Worm (Caenorhabditis elegans) whole organism, late embryonic: ENCODE measurements around the gene atf-4.

Source experiments
- C38D4.7 ChIP-seq: fragments of 200-800 bp; sonication (Bioruptor generic); optimal IDR thresholded peaks from 2 replicates; lab custom pipeline; 2018; ENCODE audit warnings: mild to moderate bottlenecking, missing genetic modification characterization, moderate library complexity, missing compliant biosample characterization
- F13H6.1 ChIP-seq: sonication (generic microtip); optimal IDR thresholded peaks from 2 replicates; lab custom pipeline; 2016; ENCODE audit warnings: missing genetic modification characterization, missing compliant biosample characterization
- K09A11.1 ChIP-seq: sonication (generic microtip); optimal IDR thresholded peaks from 2 replicates; lab custom pipeline; 2017; ENCODE audit warnings: antibody characterized with exemption, mild to moderate bottlenecking, missing genetic modification characterization, missing compliant biosample characterization; ENCODE audit not compliant: insufficient read depth
- Y22D7AL.16 ChIP-seq: sonication (generic microtip); optimal IDR thresholded peaks from 2 replicates; lab custom pipeline; 2016; ENCODE audit warnings: missing genetic modification characterization, missing compliant biosample characterization
- ceh-14 ChIP-seq: sonication (generic microtip); optimal IDR thresholded peaks from 2 replicates; lab custom pipeline; 2016; ENCODE audit warnings: missing genotype, missing genetic modification characterization, missing compliant biosample characterization
- ceh-18 ChIP-seq: sonication (generic microtip); optimal IDR thresholded peaks from 2 replicates; lab custom pipeline; 2016; ENCODE audit warnings: missing genetic modification characterization, missing compliant biosample characterization
- ceh-19 ChIP-seq: fragments of 200-800 bp; sonication (Bioruptor generic); optimal IDR thresholded peaks from 2 replicates; lab custom pipeline; 2018; ENCODE audit warnings: mild to moderate bottlenecking, missing genetic modification characterization, missing compliant biosample characterization
- ceh-22 ChIP-seq: sonication (generic microtip); optimal IDR thresholded peaks from 2 replicates; lab custom pipeline; 2017; ENCODE audit warnings: missing biosample characterization, missing genetic modification characterization
- ceh-30 ChIP-seq: fragments of 150-350 bp; optimal IDR thresholded peaks from 2 replicates; lab custom pipeline; 2014; ENCODE audit warnings: missing biosample characterization, missing genetic modification characterization
- ceh-31 ChIP-seq: sonication (generic microtip); optimal IDR thresholded peaks from 2 replicates; lab custom pipeline; 2016; ENCODE audit warnings: missing genetic modification characterization, missing compliant biosample characterization
- ceh-34 ChIP-seq: sonication (generic microtip); optimal IDR thresholded peaks from 2 replicates; lab custom pipeline; 2016; ENCODE audit warnings: mild to moderate bottlenecking, missing genetic modification characterization, missing compliant biosample characterization
- ceh-45 ChIP-seq: fragments of 200-800 bp; sonication (Bioruptor generic); IDR thresholded peaks from 2 replicates; pipeline ENCODE4 v1.3.6; 2022; ENCODE audit warnings: missing genetic modification reagents, missing genetic modification characterization, missing compliant biosample characterization
- ceh-48 ChIP-seq: sonication (generic microtip); optimal IDR thresholded peaks from 2 replicates; lab custom pipeline; 2016; ENCODE audit warnings: missing genetic modification characterization, inconsistent platforms, missing compliant biosample characterization
- che-1 ChIP-seq: sonication (generic microtip); optimal IDR thresholded peaks from 2 replicates; lab custom pipeline; 2016; ENCODE audit warnings: mild to moderate bottlenecking, missing genetic modification characterization, missing compliant biosample characterization
- dmd-4 ChIP-seq: sonication (generic microtip); optimal IDR thresholded peaks from 2 replicates; lab custom pipeline; 2016; ENCODE audit warnings: borderline replicate concordance, missing genetic modification characterization, missing compliant biosample characterization
- dve-1 ChIP-seq: sonication (generic microtip); optimal IDR thresholded peaks from 2 replicates; lab custom pipeline; 2017; ENCODE audit warnings: antibody characterized with exemption, mild to moderate bottlenecking, missing genetic modification characterization, missing compliant biosample characterization
- elt-2 ChIP-seq: sonication (generic microtip); optimal IDR thresholded peaks from 2 replicates; lab custom pipeline; 2016; ENCODE audit warnings: missing genetic modification reagents, missing genetic modification characterization, missing compliant biosample characterization
- elt-4 ChIP-seq: sonication (generic microtip); optimal IDR thresholded peaks from 2 replicates; lab custom pipeline; 2016; ENCODE audit warnings: missing genetic modification characterization, missing compliant biosample characterization
- hlh-13 ChIP-seq: fragments of 200-800 bp; sonication (Bioruptor generic); optimal IDR thresholded peaks from 2 replicates; lab custom pipeline; 2018; ENCODE audit warnings: mild to moderate bottlenecking, missing genetic modification characterization, missing compliant biosample characterization
- hlh-30 ChIP-seq: sonication (generic microtip); optimal IDR thresholded peaks from 2 replicates; lab custom pipeline; 2017; ENCODE audit warnings: antibody characterized with exemption, missing genetic modification characterization, missing compliant biosample characterization; ENCODE audit not compliant: insufficient read depth
- hlh-6 ChIP-seq: sonication (generic microtip); optimal IDR thresholded peaks from 2 replicates; lab custom pipeline; 2016; ENCODE audit warnings: missing genotype, missing genetic modification characterization, missing compliant biosample characterization
- hlh-8 ChIP-seq: sonication (generic microtip); optimal IDR thresholded peaks from 2 replicates; lab custom pipeline; 2016; ENCODE audit warnings: missing genotype, missing genetic modification characterization, missing compliant biosample characterization
- lim-6 ChIP-seq: sonication (generic microtip); optimal IDR thresholded peaks from 2 replicates; lab custom pipeline; 2016; ENCODE audit warnings: missing genetic modification characterization, missing compliant biosample characterization
- lin-11 ChIP-seq: fragments of 200-800 bp; sonication (Bioruptor generic); optimal IDR thresholded peaks from 2 replicates; lab custom pipeline; 2018; ENCODE audit warnings: mild to moderate bottlenecking, missing genetic modification characterization, missing compliant biosample characterization
- madf-2 ChIP-seq: sonication (generic microtip); optimal IDR thresholded peaks from 2 replicates; lab custom pipeline; 2017; ENCODE audit warnings: missing genetic modification characterization, missing compliant biosample characterization
- mec-3 ChIP-seq: sonication (generic microtip); optimal IDR thresholded peaks from 2 replicates; lab custom pipeline; 2016; ENCODE audit warnings: borderline replicate concordance, missing genetic modification characterization, missing compliant biosample characterization
- nfya-1 ChIP-seq: sonication (generic microtip); optimal IDR thresholded peaks from 2 replicates; lab custom pipeline; 2017; ENCODE audit warnings: missing genetic modification characterization, mild to moderate bottlenecking, missing compliant biosample characterization, antibody characterized with exemption, moderate library complexity
- npax-4 ChIP-seq: sonication (generic microtip); optimal IDR thresholded peaks from 2 replicates; lab custom pipeline; 2016; ENCODE audit warnings: missing genetic modification characterization, missing compliant biosample characterization
- odd-2 ChIP-seq: sonication (generic microtip); optimal IDR thresholded peaks from 2 replicates; lab custom pipeline; 2017; ENCODE audit warnings: antibody characterized with exemption, mild to moderate bottlenecking, missing genetic modification characterization, missing compliant biosample characterization
- pag-3 ChIP-seq: sonication (generic microtip); optimal IDR thresholded peaks from 2 replicates; lab custom pipeline; 2016; ENCODE audit warnings: missing compliant biosample characterization, missing genetic modification characterization, borderline replicate concordance
- pat-9 ChIP-seq: fragments of 200-800 bp; sonication (Bioruptor generic); optimal IDR thresholded peaks from 2 replicates; lab custom pipeline; 2018; ENCODE audit warnings: mild to moderate bottlenecking, missing genetic modification characterization, moderate library complexity, missing compliant biosample characterization
- pha-2 ChIP-seq: sonication (generic microtip); optimal IDR thresholded peaks from 2 replicates; lab custom pipeline; 2017; ENCODE audit warnings: mild to moderate bottlenecking, missing genetic modification characterization, missing compliant biosample characterization
- ref-2 ChIP-seq: sonication (generic microtip); optimal IDR thresholded peaks from 2 replicates; lab custom pipeline; 2016; ENCODE audit warnings: missing genetic modification characterization, missing compliant biosample characterization
- rnt-1 ChIP-seq: sonication (generic microtip); optimal IDR thresholded peaks from 2 replicates; lab custom pipeline; 2016; ENCODE audit warnings: missing genetic modification characterization, missing compliant biosample characterization
- sdc-2 ChIP-seq: sonication (generic microtip); optimal IDR thresholded peaks from 2 replicates; lab custom pipeline; 2016; ENCODE audit warnings: missing genotype, missing genetic modification characterization, missing compliant biosample characterization
- sox-4 ChIP-seq: sonication (generic microtip); optimal IDR thresholded peaks from 2 replicates; lab custom pipeline; 2017; ENCODE audit warnings: mild to moderate bottlenecking, missing genetic modification characterization, inconsistent platforms, missing compliant biosample characterization
- syd-9 ChIP-seq: sonication (generic microtip); optimal IDR thresholded peaks from 2 replicates; lab custom pipeline; 2016; ENCODE audit warnings: mild to moderate bottlenecking, missing genetic modification characterization, moderate library complexity, missing compliant biosample characterization
- tbx-2 ChIP-seq: sonication (generic microtip); optimal IDR thresholded peaks from 2 replicates; lab custom pipeline; 2016; ENCODE audit warnings: missing genetic modification characterization, missing compliant biosample characterization
- tbx-7 ChIP-seq: sonication (generic microtip); optimal IDR thresholded peaks from 2 replicates; lab custom pipeline; 2016; ENCODE audit warnings: missing genotype, missing genetic modification characterization, missing compliant biosample characterization
- ttx-3 ChIP-seq: sonication (generic microtip); optimal IDR thresholded peaks from 2 replicates; lab custom pipeline; 2016; ENCODE audit warnings: missing genetic modification reagents, missing genetic modification characterization, missing compliant biosample characterization
- unc-42 ChIP-seq: sonication (generic microtip); optimal IDR thresholded peaks from 2 replicates; lab custom pipeline; 2016; ENCODE audit warnings: missing genotype, missing genetic modification characterization, missing compliant biosample characterization
- ztf-16 ChIP-seq: sonication (generic microtip); optimal IDR thresholded peaks from 2 replicates; lab custom pipeline; 2017; ENCODE audit warnings: missing genetic modification characterization, missing compliant biosample characterization

atf-4 gene

ce11 chrX:14841030-14841429, 30.4 kb upstream of the atf-4 start (continued):
- peak; percentile 44 for TF ChIP-seq syd-9 (tag; lab: Kevin White, UChicago)
- TF ChIP-seq tbx-2 (tag; lab: Kevin White, UChicago): peak; percentile 91
- TF ChIP-seq elt-4: no peak
- peak; percentile 46 for TF ChIP-seq pha-2 (tag; lab: Kevin White, UChicago)
- peak; percentile 93 for TF ChIP-seq unc-42
- TF ChIP-seq ref-2 (tag; lab: Kevin White, UChicago): peak; percentile 68
- peak; percentile 29 for TF ChIP-seq dmd-4
- TF ChIP-seq rnt-1 (tag; lab: Kevin White, UChicago): peak; percentile 74
- TF ChIP-seq hlh-30 (tag; lab: Kevin White, UChicago): peak; percentile 82

ce11 chrX:14838339-14838738, 27.7 kb upstream of the atf-4 start:
- TF ChIP-seq odd-2 (tag; lab: Kevin White, UChicago) (no peak), madf-2 (tag; lab: Kevin White, UChicago) (no peak), pha-2 (tag; lab: Kevin White, UChicago) (no peak), hlh-8 (tag; lab: Kevin White, UChicago) (no peak), unc-42 (peak; percentile 71), hlh-13 (no peak), ttx-3 (tag; lab: Kevin White, UChicago) (no peak)
- TF ChIP-seq, all 69 proteins: peak for 1

- TF ChIP-seq odd-2 (tag; lab: Kevin White, UChicago): no peak
- no peak for TF ChIP-seq ceh-34 (tag; lab: Kevin White, UChicago)
- TF ChIP-seq nfya-1 (tag; lab: Kevin White, UChicago): no peak
- TF ChIP-seq pha-2 (tag; lab: Kevin White, UChicago): no peak
- TF ChIP-seq ceh-18 (tag; lab: Kevin White, UChicago): no peak
- TF ChIP-seq K09A11.1 (tag; lab: Kevin White, UChicago): no peak
Measured at ce11 chrX:14831531-14831930, 20.9 kb upstream of the atf-4 start, which contains the start of gene dpf-2. dpf-2 (plus strand) TSS chrX:14831831.

- no peak for TF ChIP-seq nfya-1 (tag; lab: Kevin White, UChicago)
- TF ChIP-seq npax-4 (tag; lab: Kevin White, UChicago): no peak
- no peak for TF ChIP-seq ceh-22 (tag; lab: Kevin White, UChicago)
- TF ChIP-seq ceh-30 (tag; lab: Kevin White, UChicago): no peak
- TF ChIP-seq che-1 (tag; lab: Kevin White, UChicago): no peak
- TF ChIP-seq, all 69 proteins: peak for 0
Measured at ce11 chrX:14828766-14829165, 18.2 kb upstream of the atf-4 start.

- TF ChIP-seq pag-3 (tag; lab: Kevin White, UChicago) (no peak), ceh-31 (tag; lab: Kevin White, UChicago) (peak; percentile 52), hlh-13 (no peak), ceh-14 (tag; lab: Kevin White, UChicago) (no peak), elt-2 (tag; lab: Kevin White, UChicago) (peak; percentile 11), hlh-6 (tag; lab: Kevin White, UChicago) (no peak), ceh-19 (GFP tag; lab: Kevin White, UChicago) (no peak), lim-6 (tag; lab: Kevin White, UChicago) (no peak), sdc-2 (tag; lab: Kevin White, UChicago) (peak; percentile 76), hlh-30 (tag; lab: Kevin White, UChicago) (peak; percentile 93), dve-1 (tag; lab: Kevin White, UChicago) (no peak), sox-4 (no peak), tbx-7 (tag; lab: Kevin White, UChicago) (no peak), tbx-2 (tag; lab: Kevin White, UChicago) (peak; percentile 67), ref-2 (tag; lab: Kevin White, UChicago) (no peak), lin-11 (tag; lab: Kevin White, UChicago) (no peak), C38D4.7 (GFP tag; lab: Kevin White, UChicago) (no peak), ceh-45 (GFP tag; lab: Robert Waterston, UW) (no peak), ceh-48 (tag; lab: Kevin White, UChicago) (no peak), ceh-34 (tag; lab: Kevin White, UChicago) (peak; percentile 65), pat-9 (no peak), Y22D7AL.16 (tag; lab: Kevin White, UChicago) (no peak), ztf-16 (tag; lab: Kevin White, UChicago) (no peak), madf-2 (tag; lab: Kevin White, UChicago) (no peak), F13H6.1 (tag; lab: Kevin White, UChicago) (no peak), mec-3 (tag; lab: Kevin White, UChicago) (no peak), hlh-8 (tag; lab: Kevin White, UChicago) (peak; percentile 0), ttx-3 (tag; lab: Kevin White, UChicago) (no peak), dmd-4 (no peak)
Measured at ce11 chrX:14824490-14825050, 14.0 kb upstream of the atf-4 start, which contains the start of gene mbk-1. mbk-1 (minus strand) TSS chrX:14824540.
